Fruit fly (Drosophila melanogaster) Kc167 (cell line): ENCODE data around the gene Smug.

Source experiments
- Myc ChIP-seq: fragments of >200 bp; optimal IDR thresholded peaks from 2 replicates; lab custom pipeline; 2017; ENCODE audit warnings: missing external identifiers
- Sin3A ChIP-seq: fragments of >200 bp; optimal IDR thresholded peaks from 2 replicates; lab custom pipeline; 2018; ENCODE audit warnings: missing external identifiers
- h ChIP-seq: fragments of >200 bp; optimal IDR thresholded peaks from 3 replicates; lab custom pipeline; 2018; ENCODE audit warnings: missing external identifiers
- insv ChIP-seq: fragments of >200 bp; optimal IDR thresholded peaks from 3 replicates; lab custom pipeline; 2018; ENCODE audit warnings: missing external identifiers
- psq ChIP-seq: fragments of >200 bp; optimal IDR thresholded peaks from 2 replicates; lab custom pipeline; 2017; ENCODE audit warnings: missing external identifiers
- ttk ChIP-seq: sonication (Bioruptor generic); optimal IDR thresholded peaks from 2 replicates; lab custom pipeline; 2017; ENCODE audit warnings: missing external identifiers

DNA sequence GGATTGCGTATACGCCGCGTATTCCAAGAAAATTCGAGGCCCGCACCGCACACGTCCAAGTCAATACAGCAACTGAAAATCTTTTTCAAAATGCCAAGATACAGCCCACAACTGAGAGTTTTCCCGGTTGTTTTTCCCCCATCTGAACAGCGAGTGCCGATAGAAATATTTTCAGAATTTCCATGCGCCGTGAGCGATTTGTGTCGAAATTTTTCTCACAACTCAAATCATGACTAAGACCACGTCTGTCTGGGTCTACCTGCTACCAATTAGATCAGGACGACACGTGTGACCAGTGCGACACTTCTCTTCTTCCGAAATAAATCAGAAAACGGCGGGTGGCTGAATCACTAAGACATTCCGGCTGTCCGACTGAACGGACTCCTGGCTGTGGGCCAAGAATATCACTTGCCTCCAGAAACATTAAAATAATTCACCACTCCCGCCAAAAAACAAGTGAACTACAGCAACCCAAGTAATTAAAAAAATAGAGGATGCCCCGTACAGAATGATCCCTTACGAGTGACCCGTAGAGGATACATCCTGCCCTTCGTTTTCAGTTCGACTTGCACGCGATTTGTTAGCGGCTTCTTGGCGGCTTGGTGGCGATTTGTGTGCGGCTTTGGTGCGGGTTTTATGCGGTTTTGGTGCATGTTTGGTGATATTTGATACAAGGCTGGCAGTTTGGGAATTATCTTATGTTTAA, 24.9 kb upstream of the Smug start, which contains the start of gene cher:
- no peak for TF ChIP-seq ttk (lab: Kevin White, UChicago)
- TF ChIP-seq insv (lab: Kevin White, UChicago) = no peak
- TF ChIP-seq psq (lab: Kevin White, UChicago) = no peak
- TF ChIP-seq Sin3A (lab: Kevin White, UChicago) = no peak
- no peak for TF ChIP-seq h (lab: Kevin White, UChicago)
- TF ChIP-seq Myc (lab: Kevin White, UChicago) = no peak
